Fruit fly (Drosophila melanogaster): ENCODE measurements around the gene Pten.

The Pten gene

dm6 chr2L:10299077-10299809 lies 38.4 kb upstream of the Pten start (continued):
- peak; percentile 8 for TF ChIP-seq CG17568 (GFP tag; optimal IDR thresholded peaks at IDR 0.05)
- TF ChIP-seq tna (GFP tag; IDR thresholded peaks at IDR 0.05; ENCODE audit: partially characterized antibody): no peak
- no peak for TF ChIP-seq CG17912 (GFP tag; optimal IDR thresholded peaks at IDR 0.05)
- TF ChIP-seq CG2889 (GFP tag; IDR thresholded peaks at IDR 0.05): no peak
- TF ChIP-seq p53 (GFP tag; optimal IDR thresholded peaks at IDR 0.05): no peak
- no peak for TF ChIP-seq CG15073 (GFP tag; optimal IDR thresholded peaks at IDR 0.05)
- no peak for TF ChIP-seq CG15601 (tag; optimal IDR thresholded peaks at IDR 0.05)
- no peak for TF ChIP-seq tin (GFP tag; optimal IDR thresholded peaks at IDR 0.05)
- no peak for TF ChIP-seq sc (optimal IDR thresholded peaks at IDR 0.05)
- no peak for TF ChIP-seq sc (GFP tag; optimal IDR thresholded peaks at IDR 0.05)
- TF ChIP-seq sd (tag; optimal IDR thresholded peaks at IDR 0.05): no peak
- TF ChIP-seq CG11560 (tag; IDR thresholded peaks at IDR 0.05): no peak
- TF ChIP-seq otp (GFP tag; IDR thresholded peaks at IDR 0.05): no peak
- no peak for TF ChIP-seq CrebB (tag; optimal IDR thresholded peaks at IDR 0.05)
- no peak for TF ChIP-seq dimm (GFP tag; IDR thresholded peaks at IDR 0.05)
- TF ChIP-seq knrl (GFP tag; IDR thresholded peaks at IDR 0.05; ENCODE audit: partially characterized antibody): no peak
- no peak for TF ChIP-seq ara (GFP tag; IDR thresholded peaks at IDR 0.05)
- TF ChIP-seq pho (GFP tag; optimal IDR thresholded peaks at IDR 0.05): no peak
- TF ChIP-seq sqz (GFP tag; optimal IDR thresholded peaks at IDR 0.05): no peak
- TF ChIP-seq dm (GFP tag; optimal IDR thresholded peaks at IDR 0.05): no peak
- no peak for TF ChIP-seq stc (GFP tag; IDR thresholded peaks at IDR 0.05)
- TF ChIP-seq Bgb (GFP tag; IDR thresholded peaks at IDR 0.05; ENCODE audit: partially characterized antibody): no peak
- no peak for TF ChIP-seq CG5180 (GFP tag; optimal IDR thresholded peaks at IDR 0.05)
- no peak for TF ChIP-seq fu2 (GFP tag; optimal IDR thresholded peaks at IDR 0.05)
- no peak for TF ChIP-seq ci (GFP tag; IDR thresholded peaks at IDR 0.05)
- TF ChIP-seq CG14860 (GFP tag; IDR thresholded peaks at IDR 0.05; ENCODE audit: partially characterized antibody): no peak; the same call in 2 of the 3 replicates
- no peak for TF ChIP-seq Chrac-16 (GFP tag; optimal IDR thresholded peaks at IDR 0.05)
- TF ChIP-seq schlank (tag; optimal IDR thresholded peaks at IDR 0.05): no peak
- no peak for TF ChIP-seq CG1529 (GFP tag; optimal IDR thresholded peaks at IDR 0.05)
- no peak for TF ChIP-seq croc (GFP tag; conservative IDR thresholded peaks at IDR 0.05)
- no peak for TF ChIP-seq CG3281 (GFP tag; optimal IDR thresholded peaks at IDR 0.05)
- no peak for TF ChIP-seq Vsx1 (GFP tag; optimal IDR thresholded peaks at IDR 0.05)
- no peak for TF ChIP-seq CG11247 (GFP tag; IDR thresholded peaks at IDR 0.05)
- TF ChIP-seq Abd-B (GFP tag; optimal IDR thresholded peaks at IDR 0.05): no peak
- TF ChIP-seq gt (GFP tag; IDR thresholded peaks at IDR 0.05): no peak
- no peak for TF ChIP-seq maf-S (GFP tag; optimal IDR thresholded peaks at IDR 0.05)
- TF ChIP-seq CG34422 (GFP tag; IDR thresholded peaks at IDR 0.05): no peak
- TF ChIP-seq Fer2 (tag; optimal IDR thresholded peaks at IDR 0.05): no peak
- TF ChIP-seq CG13287 (GFP tag; IDR thresholded peaks at IDR 0.05; ENCODE audit: partially characterized antibody): 0 out of 2 replicates have a peak, but pooled peaks have one; percentile 50
- TF ChIP-seq CG7745 (tag; optimal IDR thresholded peaks at IDR 0.05): no peak
- no peak for TF ChIP-seq nerfin-2 (GFP tag; IDR thresholded peaks at IDR 0.05; ENCODE audit: partially characterized antibody)
- no peak for TF ChIP-seq Dll (GFP tag; IDR thresholded peaks at IDR 0.05; ENCODE audit: partially characterized antibody)
- no peak for TF ChIP-seq CG7357 (GFP tag; IDR thresholded peaks at IDR 0.05)
- no peak for TF ChIP-seq CG6813 (GFP tag; optimal IDR thresholded peaks at IDR 0.05)
- TF ChIP-seq Tbp (GFP tag; optimal IDR thresholded peaks at IDR 0.05): no peak
- no peak for TF ChIP-seq CG6765 (GFP tag; optimal IDR thresholded peaks at IDR 0.05)
- no peak for TF ChIP-seq Bdp1 (GFP tag; optimal IDR thresholded peaks at IDR 0.05)
- TF ChIP-seq CG43689 (GFP tag; IDR thresholded peaks at IDR 0.05): no peak
- no peak for TF ChIP-seq CG4707 (GFP tag; optimal IDR thresholded peaks at IDR 0.05)
- no peak for TF ChIP-seq gfzf (GFP tag; optimal IDR thresholded peaks at IDR 0.05)
